Fruit fly (Drosophila melanogaster): ENCODE data around the gene CG31126.

CG31126 gene

DNA sequence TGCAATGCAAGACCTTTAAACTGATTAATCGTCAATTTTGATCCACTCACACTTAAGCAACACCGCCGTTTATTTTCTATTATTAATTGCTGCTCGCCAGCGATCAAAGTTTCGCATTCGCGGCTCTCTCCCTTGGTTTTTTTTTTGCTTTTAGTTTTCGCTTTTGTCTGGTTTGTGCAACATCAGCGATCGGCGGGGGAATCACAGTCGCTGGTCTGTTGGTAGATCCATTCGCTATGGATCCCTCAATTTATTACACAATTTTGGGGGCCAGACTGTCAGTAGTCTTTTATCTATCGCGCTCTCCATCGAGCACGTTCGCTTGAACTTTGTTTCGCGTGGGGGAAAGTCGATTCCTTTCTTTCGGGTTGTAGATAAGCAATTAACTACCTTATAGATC lies 32.8 kb upstream of the CG31126 start:
- TF ChIP-seq CG12768 (GFP tag; optimal IDR thresholded peaks at IDR 0.05) (peak; percentile 54), tj (GFP tag; optimal IDR thresholded peaks at IDR 0.05) (peak; percentile 66), CG5204 (GFP tag; optimal IDR thresholded peaks at IDR 0.05) (no peak), CG7101 (tag; optimal IDR thresholded peaks at IDR 0.05) (no peak), cic (GFP tag; optimal IDR thresholded peaks at IDR 0.05) (peak; percentile 3)

DNA sequence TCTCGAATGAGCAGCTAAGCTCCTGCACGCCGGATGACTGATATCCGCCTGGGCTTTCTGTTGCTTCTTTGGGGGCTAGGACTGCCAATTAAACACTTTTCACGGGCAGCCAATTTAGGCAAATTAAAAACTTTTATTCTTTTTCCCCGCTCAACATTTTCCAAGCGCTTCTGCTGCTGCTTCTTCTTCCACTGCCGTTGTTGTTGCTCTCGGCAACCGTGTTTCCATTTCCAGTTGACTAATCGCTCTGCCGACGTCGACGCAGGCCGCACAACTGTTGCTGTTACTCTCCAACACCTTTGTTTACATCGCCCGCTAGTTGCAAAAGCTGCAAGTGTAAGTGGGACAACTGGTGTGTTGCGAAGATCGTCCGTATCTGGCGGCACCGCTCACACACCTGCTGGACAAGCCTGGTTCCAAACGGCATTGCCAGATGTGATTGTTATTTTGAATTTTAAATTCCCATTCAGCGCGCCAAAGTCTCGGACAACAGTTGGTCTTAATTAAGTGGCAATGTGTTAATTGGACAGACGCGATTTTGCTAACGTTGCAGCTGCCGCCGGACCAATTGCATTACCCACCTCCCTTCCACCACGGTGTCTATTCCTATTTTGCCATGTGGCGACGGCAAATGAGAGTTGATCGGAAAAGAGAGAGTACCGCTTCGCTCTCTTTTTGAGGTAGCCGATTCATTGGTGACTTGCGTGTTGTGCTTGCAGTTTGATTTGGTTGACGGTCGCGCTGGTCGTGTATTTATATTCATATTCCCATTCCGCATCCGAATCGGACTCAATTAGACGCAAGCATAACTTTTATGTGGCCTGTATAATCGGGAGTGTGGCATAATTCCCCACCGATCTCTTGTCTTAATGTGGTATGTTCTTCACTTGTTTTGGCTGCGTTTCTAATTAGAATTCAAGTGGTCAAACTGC lies 29.3 kb upstream of the CG31126 start, which contains the start of gene Wsck:
TSS of gene Wsck (minus strand) at position 199 of the 932 bp plus-strand sequence.
- TF ChIP-seq toe (GFP tag; optimal IDR thresholded peaks at IDR 0.05) = no peak
- TF ChIP-seq Crg-1 (GFP tag; optimal IDR thresholded peaks at IDR 0.05) = no peak
- peak; percentile 30 for TF ChIP-seq CG7101 (tag; optimal IDR thresholded peaks at IDR 0.05)
- peak; percentile 89 for TF ChIP-seq tj (GFP tag; optimal IDR thresholded peaks at IDR 0.05)
- TF ChIP-seq cic (GFP tag; optimal IDR thresholded peaks at IDR 0.05) = peak; percentile 77
- TF ChIP-seq cnc (optimal IDR thresholded peaks at IDR 0.05) = peak; percentile 55 to 76
- peak; percentile 33 for TF ChIP-seq ovo (GFP tag; optimal IDR thresholded peaks at IDR 0.05)
- TF ChIP-seq CG14711 (tag; optimal IDR thresholded peaks at IDR 0.05) = peak; percentile 19
- no peak for TF ChIP-seq CG7045 (GFP tag; optimal IDR thresholded peaks at IDR 0.05)
- TF ChIP-seq pad (GFP tag; optimal IDR thresholded peaks at IDR 0.05) = peak; percentile 68
- peak; percentile 33 for TF ChIP-seq CG12768 (GFP tag; optimal IDR thresholded peaks at IDR 0.05)
- TF ChIP-seq Hr96 (GFP tag; optimal IDR thresholded peaks at IDR 0.05) = no peak
- no peak for TF ChIP-seq CG1620 (GFP tag; optimal IDR thresholded peaks at IDR 0.05)
- TF ChIP-seq CG5204 (GFP tag; optimal IDR thresholded peaks at IDR 0.05) = no peak
- peak; percentile 82 for TF ChIP-seq Mnt (GFP tag; optimal IDR thresholded peaks at IDR 0.05)
- peak; percentile 96 for TF ChIP-seq kay (GFP tag; ENCODE audit: borderline replicate concordance)
- no peak for TF ChIP-seq Clk (GFP tag; optimal IDR thresholded peaks at IDR 0.05)
- TF ChIP-seq CG11617 (GFP tag; optimal IDR thresholded peaks at IDR 0.05) = no peak
- peak; percentile 63 for TF ChIP-seq bab1 (GFP tag; optimal IDR thresholded peaks at IDR 0.05)
- no peak for TF ChIP-seq CG33017 (tag; optimal IDR thresholded peaks at IDR 0.05)

dm6 chr3R:24634312-24634711 lies 25.1 kb upstream of the CG31126 start:
- no peak for TF ChIP-seq Hr96 (GFP tag; optimal IDR thresholded peaks at IDR 0.05)
- TF ChIP-seq Mnt (GFP tag; optimal IDR thresholded peaks at IDR 0.05) = no peak
- TF ChIP-seq kay (GFP tag; ENCODE audit: borderline replicate concordance) = peak; percentile 73

dm6 chr3R:24634957-24635356 lies 24.5 kb upstream of the CG31126 start, which contains the start of gene MtnF:
TSS of gene MtnF (minus strand) at chr3R:24635165.
- TF ChIP-seq CG7045 (GFP tag; optimal IDR thresholded peaks at IDR 0.05) = no peak
- TF ChIP-seq Mnt (GFP tag; optimal IDR thresholded peaks at IDR 0.05) = no peak
- TF ChIP-seq CG11617 (GFP tag; optimal IDR thresholded peaks at IDR 0.05) = no peak
- TF ChIP-seq tj (GFP tag; optimal IDR thresholded peaks at IDR 0.05) = no peak
- no peak for TF ChIP-seq CG14711 (tag; optimal IDR thresholded peaks at IDR 0.05)
- TF ChIP-seq CG33017 (tag; optimal IDR thresholded peaks at IDR 0.05) = no peak
- no peak for TF ChIP-seq kay (GFP tag; ENCODE audit: borderline replicate concordance)
- no peak for TF ChIP-seq Crg-1 (GFP tag; optimal IDR thresholded peaks at IDR 0.05)
- no peak for TF ChIP-seq toe (GFP tag; optimal IDR thresholded peaks at IDR 0.05)
- no peak for TF ChIP-seq pad (GFP tag; optimal IDR thresholded peaks at IDR 0.05)
- no peak for TF ChIP-seq CG5204 (GFP tag; optimal IDR thresholded peaks at IDR 0.05)
- no peak for TF ChIP-seq ovo (GFP tag; optimal IDR thresholded peaks at IDR 0.05)
- no peak for TF ChIP-seq cic (GFP tag; optimal IDR thresholded peaks at IDR 0.05)
- TF ChIP-seq bab1 (GFP tag; optimal IDR thresholded peaks at IDR 0.05) = no peak
- TF ChIP-seq Clk (GFP tag; optimal IDR thresholded peaks at IDR 0.05) = no peak
- no peak for TF ChIP-seq CG12768 (GFP tag; optimal IDR thresholded peaks at IDR 0.05)
- TF ChIP-seq Hr96 (GFP tag; optimal IDR thresholded peaks at IDR 0.05) = no peak
- no peak for TF ChIP-seq cnc (optimal IDR thresholded peaks at IDR 0.05)
- no peak for TF ChIP-seq CG1620 (GFP tag; optimal IDR thresholded peaks at IDR 0.05)

DNA sequence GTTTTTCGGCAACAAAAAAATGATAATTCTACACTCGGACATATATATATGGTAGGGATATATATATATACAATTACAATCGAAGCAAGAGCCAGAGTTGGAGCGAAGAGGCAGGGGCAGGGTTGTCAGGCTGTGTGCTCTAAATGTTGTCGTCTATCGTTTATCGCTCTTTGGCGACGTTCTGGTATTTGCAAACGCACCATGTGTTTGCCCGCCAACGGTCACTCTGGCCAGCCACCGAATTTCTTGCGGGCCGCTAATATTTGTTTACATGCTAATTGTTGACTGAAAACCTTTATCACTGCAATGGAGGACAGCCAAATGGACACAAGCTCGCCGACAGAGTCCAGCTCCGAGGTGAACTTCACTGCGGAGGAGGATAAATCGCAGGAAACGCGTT lies 9.5 kb upstream of the CG31126 start, which contains the start of the genes puf and ash2:
TSS of gene puf (minus strand) at position 121 of the 400 bp plus-strand sequence.
TSS of gene ash2 (plus strand) at position 203 of the 400 bp plus-strand sequence.
- TF ChIP-seq Mnt (GFP tag; optimal IDR thresholded peaks at IDR 0.05) (peak; percentile 79), CG14711 (tag; optimal IDR thresholded peaks at IDR 0.05) (peak; percentile 98), CG5204 (GFP tag; optimal IDR thresholded peaks at IDR 0.05) (no peak), CG11617 (GFP tag; optimal IDR thresholded peaks at IDR 0.05) (peak; percentile 7), cic (GFP tag; optimal IDR thresholded peaks at IDR 0.05) (peak; percentile 35)

DNA sequence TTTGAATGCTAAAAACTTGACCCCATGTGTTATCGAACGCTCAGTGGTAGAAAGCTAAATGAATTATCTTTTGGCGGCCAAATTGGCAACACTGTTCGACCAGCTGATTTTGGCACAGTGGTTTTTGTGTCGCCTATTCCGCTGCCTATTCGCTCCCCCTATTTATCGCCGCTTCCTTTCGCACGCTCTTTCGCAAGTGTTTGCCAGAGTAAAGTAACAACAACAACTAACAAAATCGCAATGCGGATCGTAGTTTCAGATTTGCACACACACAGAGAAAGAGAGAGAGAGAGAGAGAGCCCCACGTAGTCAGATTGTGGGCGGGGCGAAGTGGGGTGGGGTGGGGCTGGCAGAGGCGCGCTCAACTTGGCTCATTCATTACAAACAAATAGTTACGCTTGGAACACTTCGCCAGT lies 8.4 kb upstream of the CG31126 start:
- TF ChIP-seq bab1 (GFP tag; optimal IDR thresholded peaks at IDR 0.05) (peak; percentile 48), CG7045 (GFP tag; optimal IDR thresholded peaks at IDR 0.05) (peak; percentile 41), cic (GFP tag; optimal IDR thresholded peaks at IDR 0.05) (peak; percentile 100), Clk (GFP tag; optimal IDR thresholded peaks at IDR 0.05) (peak; percentile 64), Crg-1 (GFP tag; optimal IDR thresholded peaks at IDR 0.05) (peak; percentile 54), CG7101 (tag; optimal IDR thresholded peaks at IDR 0.05) (peak; percentile 59), pad (GFP tag; optimal IDR thresholded peaks at IDR 0.05) (peak; percentile 66), CG11617 (GFP tag; optimal IDR thresholded peaks at IDR 0.05) (peak; percentile 58), ovo (GFP tag; optimal IDR thresholded peaks at IDR 0.05) (no peak), CG33017 (tag; optimal IDR thresholded peaks at IDR 0.05) (peak; percentile 55), Mnt (GFP tag; optimal IDR thresholded peaks at IDR 0.05) (peak; percentile 33), toe (GFP tag; optimal IDR thresholded peaks at IDR 0.05) (no peak), cnc (optimal IDR thresholded peaks at IDR 0.05) (no peak), CG12768 (GFP tag; optimal IDR thresholded peaks at IDR 0.05) (peak; percentile 85), CG1620 (GFP tag; optimal IDR thresholded peaks at IDR 0.05) (no peak), kay (GFP tag; ENCODE audit: borderline replicate concordance) (no peak), CG14711 (tag; optimal IDR thresholded peaks at IDR 0.05) (peak; percentile 73), tj (GFP tag; optimal IDR thresholded peaks at IDR 0.05) (peak; percentile 58), Hr96 (GFP tag; optimal IDR thresholded peaks at IDR 0.05) (no peak), CG5204 (GFP tag; optimal IDR thresholded peaks at IDR 0.05) (no peak)

Measured in whole organism, adult.